Fruit fly (Drosophila melanogaster) whole organism, embryonic: ENCODE data around the gene CG32820.

Experiments
- B-H2 ChIP-seq: fragments of 200-800 bp; sonication (Bioruptor generic); optimal IDR thresholded peaks from 2 replicates; lab custom pipeline; 2018; ENCODE audit warnings: missing biosample characterization, mild to moderate bottlenecking, missing genetic modification characterization
- Bgb ChIP-seq: fragments of 200-800 bp; sonication (Bioruptor generic); IDR thresholded peaks from 2 replicates; pipeline ENCODE4 v1.3.6; 2022; ENCODE audit warnings: missing biosample characterization, missing genetic modification characterization; ENCODE audit not compliant: partially characterized antibody
- Blimp-1 ChIP-seq: fragments of 200-800 bp; sonication (Bioruptor generic); optimal IDR thresholded peaks from 3 replicates; lab custom pipeline; 2018; ENCODE audit warnings: missing biosample characterization, missing genetic modification characterization, mild to moderate bottlenecking, moderate library complexity, missing genetic modification reagents
- CG10979 ChIP-seq: fragments of 200-800 bp; sonication (Bioruptor generic); optimal IDR thresholded peaks from 2 replicates; lab custom pipeline; 2018; ENCODE audit warnings: missing biosample characterization, mild to moderate bottlenecking, missing genetic modification characterization, moderate library complexity
- CG11695 ChIP-seq: fragments of 200-800 bp; sonication (Bioruptor generic); IDR thresholded peaks from 3 replicates; pipeline ENCODE4 v1.3.6; 2022; ENCODE audit warnings: missing biosample characterization, missing genetic modification characterization
- CG12769 ChIP-seq: fragments of 200-800 bp; sonication (Bioruptor generic); optimal IDR thresholded peaks from 2 replicates; lab custom pipeline; 2019; ENCODE audit warnings: missing biosample characterization, mild to moderate bottlenecking, missing genetic modification characterization, moderate library complexity
- CG13287 ChIP-seq: fragments of 200-800 bp; sonication (Bioruptor generic); IDR thresholded peaks from 2 replicates; pipeline ENCODE4 v1.3.6; 2022; ENCODE audit warnings: missing biosample characterization, missing genetic modification characterization; ENCODE audit not compliant: partially characterized antibody
- CG13775 ChIP-seq: fragments of 200-800 bp; sonication (Bioruptor generic); optimal IDR thresholded peaks from 3 replicates; lab custom pipeline; 2017; ENCODE audit warnings: missing biosample characterization, mild to moderate bottlenecking, missing genetic modification characterization
- CG14050 ChIP-seq: fragments of 200-800 bp; sonication (Bioruptor generic); IDR thresholded peaks from 3 replicates; pipeline ENCODE4 v1.3.6; 2022; ENCODE audit warnings: missing biosample characterization, missing genetic modification characterization
- CG15479 ChIP-seq: fragments of 200-800 bp; sonication (Bioruptor generic); optimal IDR thresholded peaks from 3 replicates; lab custom pipeline; 2019; ENCODE audit warnings: missing biosample characterization, mild to moderate bottlenecking, missing genetic modification characterization, moderate library complexity
- CG1832 ChIP-seq: fragments of 200-800 bp; sonication (Bioruptor generic); optimal IDR thresholded peaks from 2 replicates; lab custom pipeline; 2017; ENCODE audit warnings: missing biosample characterization, mild to moderate bottlenecking, missing genetic modification characterization, inconsistent platforms
- CG2875 ChIP-seq: fragments of 200-800 bp; sonication (Bioruptor generic); optimal IDR thresholded peaks from 2 replicates; lab custom pipeline; 2017; ENCODE audit warnings: missing biosample characterization, mild to moderate bottlenecking, missing genetic modification characterization, missing genetic modification reagents
- CG33557 ChIP-seq: fragments of 200-800 bp; sonication (Bioruptor generic); optimal IDR thresholded peaks from 2 replicates; lab custom pipeline; 2019; ENCODE audit warnings: missing biosample characterization, mild to moderate bottlenecking, missing genetic modification characterization, moderate library complexity
- CG34376 ChIP-seq: fragments of 200-800 bp; sonication (Bioruptor generic); optimal IDR thresholded peaks from 2 replicates; lab custom pipeline; 2018; ENCODE audit warnings: missing biosample characterization, mild to moderate bottlenecking, missing genetic modification characterization
- CG3838 ChIP-seq: fragments of 200-800 bp; sonication (Bioruptor generic); optimal IDR thresholded peaks from 3 replicates; lab custom pipeline; 2016; ENCODE audit warnings: missing biosample characterization, missing genetic modification characterization
- CG5245 ChIP-seq: fragments of 200-800 bp; sonication (Bioruptor generic); optimal IDR thresholded peaks from 3 replicates; lab custom pipeline; 2016; ENCODE audit warnings: missing biosample characterization, missing genetic modification characterization
- CG6654 ChIP-seq: fragments of 200-800 bp; sonication (Bioruptor generic); optimal IDR thresholded peaks from 2 replicates; lab custom pipeline; 2017; ENCODE audit warnings: missing biosample characterization, mild to moderate bottlenecking, missing genetic modification characterization
- CG6689 ChIP-seq: fragments of 200-800 bp; sonication (Bioruptor generic); IDR thresholded peaks from 2 replicates; pipeline ENCODE4 v1.3.6; 2022; ENCODE audit warnings: missing biosample characterization, missing genetic modification characterization
- CG8924 ChIP-seq: fragments of 200-800 bp; optimal IDR thresholded peaks from 3 replicates; lab custom pipeline; 2019; ENCODE audit warnings: missing biosample characterization, mild to moderate bottlenecking, missing genetic modification characterization, moderate library complexity
- CHES-1-like ChIP-seq: fragments of 200-800 bp; sonication (Bioruptor generic); optimal IDR thresholded peaks from 2 replicates; lab custom pipeline; 2016; ENCODE audit warnings: missing biosample characterization, missing genetic modification characterization
- Camta ChIP-seq: fragments of 200-800 bp; sonication (Bioruptor generic); optimal IDR thresholded peaks from 2 replicates; lab custom pipeline; 2016; ENCODE audit warnings: missing biosample characterization, missing genetic modification characterization
- Dbx ChIP-seq: fragments of 200-800 bp; sonication (Bioruptor generic); IDR thresholded peaks from 3 replicates; pipeline ENCODE4 v1.3.6; 2022; ENCODE audit warnings: missing biosample characterization, missing genetic modification characterization
- E2f1 ChIP-seq: fragments of 200-800 bp; sonication (Bioruptor generic); IDR thresholded peaks from 2 replicates; pipeline ENCODE4 v1.3.6; 2022; ENCODE audit warnings: missing biosample characterization, missing genetic modification characterization
- HLH4C ChIP-seq: fragments of 200-800 bp; sonication (Bioruptor generic); IDR thresholded peaks from 3 replicates; pipeline ENCODE4 v1.3.6; 2022; ENCODE audit warnings: missing biosample characterization, missing genetic modification characterization; ENCODE audit not compliant: partially characterized antibody
- Hmr ChIP-seq: fragments of 200-800 bp; sonication (Bioruptor generic); optimal IDR thresholded peaks from 3 replicates; lab custom pipeline; 2017; ENCODE audit warnings: mild to moderate bottlenecking, missing biosample characterization, missing genetic modification reagents, missing genetic modification characterization
- Hr78 ChIP-seq, 2 experiments: fragments of 200-800 bp in 1 of 2; fragments of >200 bp in 1 of 2; sonication (Bioruptor generic) in 1 of 2; optimal IDR thresholded peaks; 2 replicates each; lab custom pipeline; 2017 to 2019; ENCODE audit warnings: missing biosample characterization in 2 of 2, missing genetic modification characterization in 2 of 2, mild to moderate bottlenecking in 1 of 2, moderate library complexity in 1 of 2
- Max ChIP-seq: fragments of 200-800 bp; sonication (Bioruptor generic); optimal IDR thresholded peaks from 2 replicates; lab custom pipeline; 2016; ENCODE audit warnings: missing biosample characterization, mild to moderate bottlenecking, missing genetic modification characterization
- Nf-YC ChIP-seq: fragments of 200-800 bp; optimal IDR thresholded peaks from 3 replicates; lab custom pipeline; 2019; ENCODE audit warnings: missing biosample characterization, mild to moderate bottlenecking, missing genetic modification characterization, moderate library complexity
- NfI ChIP-seq: fragments of 200-800 bp; sonication (Bioruptor generic); optimal IDR thresholded peaks from 3 replicates; lab custom pipeline; 2018; ENCODE audit warnings: missing biosample characterization, mild to moderate bottlenecking, missing genetic modification characterization, moderate library complexity
- PHDP ChIP-seq: fragments of 200-800 bp; sonication (Bioruptor generic); optimal IDR thresholded peaks from 3 replicates; lab custom pipeline; 2018; ENCODE audit warnings: missing biosample characterization, mild to moderate bottlenecking, missing genetic modification characterization, moderate library complexity
- amos ChIP-seq: fragments of 200-800 bp; sonication (Bioruptor generic); IDR thresholded peaks from 2 replicates; pipeline ENCODE4 v1.3.6; 2022; ENCODE audit warnings: missing biosample characterization, missing genetic modification characterization; ENCODE audit not compliant: partially characterized antibody
- en ChIP-seq: fragments of 200-800 bp; sonication (Bioruptor generic); optimal IDR thresholded peaks from 2 replicates; lab custom pipeline; 2016; ENCODE audit warnings: missing biosample characterization, missing genetic modification characterization
- fd102C ChIP-seq: fragments of 200-800 bp; sonication (Bioruptor generic); optimal IDR thresholded peaks from 2 replicates; lab custom pipeline; 2018; ENCODE audit warnings: missing biosample characterization, mild to moderate bottlenecking, missing genetic modification characterization, moderate library complexity
- gcm ChIP-seq: fragments of 200-800 bp; sonication (Bioruptor generic); optimal IDR thresholded peaks from 2 replicates; lab custom pipeline; 2019; ENCODE audit warnings: missing biosample characterization, mild to moderate bottlenecking, missing genetic modification characterization, moderate library complexity
- ken ChIP-seq: fragments of 200-800 bp; sonication (Bioruptor generic); IDR thresholded peaks from 3 replicates; pipeline ENCODE4 v1.3.6; 2022; ENCODE audit warnings: missing biosample characterization, missing genetic modification characterization
- lmd ChIP-seq: fragments of 200-800 bp; sonication (Bioruptor generic); IDR thresholded peaks from 2 replicates; pipeline ENCODE4 v1.3.6; 2022; ENCODE audit warnings: missing biosample characterization, missing genetic modification characterization
- lov ChIP-seq, 2 experiments: fragments of 200-800 bp in 1 of 2; fragments of >200 bp in 1 of 2; sonication (Bioruptor generic) in 1 of 2; IDR thresholded peaks in 1 of 2; optimal IDR thresholded peaks in 1 of 2; 2 replicates in 1 of 2; 3 replicates in 1 of 2; pipeline versions ENCODE4 v1.3.6 to Lab custom; 2017 to 2022; ENCODE audit warnings: missing biosample characterization in 1 of 2, missing genetic modification characterization in 1 of 2
- pum ChIP-seq: fragments of 200-800 bp; sonication (Bioruptor generic); optimal IDR thresholded peaks from 2 replicates; lab custom pipeline; 2016; ENCODE audit warnings: missing biosample characterization, missing genetic modification characterization
- ranshi ChIP-seq: fragments of 200-800 bp; sonication (Bioruptor generic); IDR thresholded peaks from 2 replicates; pipeline ENCODE4 v1.3.6; 2022; ENCODE audit warnings: missing biosample characterization, missing genetic modification characterization
- sens ChIP-seq: fragments of 200-800 bp; sonication (Bioruptor generic); peaks from one replicate; lab custom pipeline; 2016; ENCODE audit warnings: missing biosample characterization, missing genetic modification characterization
- slou ChIP-seq: fragments of 200-800 bp; sonication (Bioruptor generic); optimal IDR thresholded peaks from 3 replicates; lab custom pipeline; 2016; ENCODE audit warnings: missing biosample characterization, missing genetic modification characterization
- so ChIP-seq: fragments of 200-800 bp; sonication (Bioruptor generic); IDR thresholded peaks from 3 replicates; pipeline ENCODE4 v1.3.6; 2022; ENCODE audit warnings: missing biosample characterization, missing genetic modification characterization
- sob ChIP-seq: fragments of 200-800 bp; sonication (Bioruptor generic); IDR thresholded peaks from 2 replicates; pipeline ENCODE4 v1.3.6; 2022; ENCODE audit warnings: missing biosample characterization, missing genetic modification characterization
- stc ChIP-seq: fragments of 200-800 bp; sonication (Bioruptor generic); IDR thresholded peaks from 2 replicates; pipeline ENCODE4 v1.3.6; 2022; ENCODE audit warnings: missing biosample characterization, missing genetic modification characterization
- stwl ChIP-seq: fragments of 200-800 bp; sonication (Bioruptor generic); optimal IDR thresholded peaks from 3 replicates; lab custom pipeline; 2018; ENCODE audit warnings: missing biosample characterization, mild to moderate bottlenecking, missing genetic modification characterization, moderate library complexity
- tap ChIP-seq: fragments of 200-800 bp; optimal IDR thresholded peaks from 3 replicates; lab custom pipeline; 2019; ENCODE audit warnings: missing biosample characterization, mild to moderate bottlenecking, missing genetic modification characterization, moderate library complexity
- vnd ChIP-seq: fragments of 200-800 bp; sonication (Bioruptor generic); IDR thresholded peaks from 3 replicates; pipeline ENCODE4 v1.3.6; 2022; ENCODE audit warnings: missing biosample characterization, missing genetic modification characterization; ENCODE audit not compliant: partially characterized antibody
- wor ChIP-seq: fragments of 200-800 bp; sonication (Bioruptor generic); IDR thresholded peaks from 2 replicates; pipeline ENCODE4 v1.3.6; 2022; ENCODE audit warnings: missing biosample characterization, missing genetic modification characterization
- zf30C ChIP-seq: fragments of 200-800 bp; sonication (Bioruptor generic); optimal IDR thresholded peaks from 3 replicates; lab custom pipeline; 2018; ENCODE audit warnings: missing biosample characterization, mild to moderate bottlenecking, missing genetic modification characterization

The CG32820 gene

dm6 chrX:21593907-21594306, 21.1 kb downstream of the CG32820 start (continued):
- TF ChIP-seq lov (optimal IDR thresholded peaks at IDR 0.05; lab: Kevin White, UChicago), result no peak
- TF ChIP-seq lov (GFP tag; IDR thresholded peaks at IDR 0.05; lab: Robert Waterston, UW), result peak; percentile 89
- TF ChIP-seq en (GFP tag; lab: Kevin White, UChicago), result peak; percentile 54
- TF ChIP-seq Nf-YC, result peak; percentile 39
- peak; percentile 97 for TF ChIP-seq sens (GFP tag; lab: Kevin White, UChicago)
- peak; percentile 55 for TF ChIP-seq stwl (tag; lab: Kevin White, UChicago)
- TF ChIP-seq CG15479 (GFP tag; lab: Kevin White, UChicago), result no peak
- TF ChIP-seq E2f1 (GFP tag; lab: Robert Waterston, UW), result peak; percentile 73
- no peak for TF ChIP-seq HLH4C
- peak; percentile 67 for TF ChIP-seq stc (GFP tag; lab: Robert Waterston, UW)
- no peak for TF ChIP-seq Dbx
- peak; percentile 66 for TF ChIP-seq CG6654 (GFP tag; lab: Kevin White, UChicago)
- TF ChIP-seq sob, result peak; percentile 67; the same call in 1 of the 2 replicates
- TF ChIP-seq CG5245 (GFP tag; lab: Kevin White, UChicago), result peak; percentile 83
- TF ChIP-seq CG13287, result no peak
- peak; percentile 79 for TF ChIP-seq CG11695 (GFP tag; lab: Robert Waterston, UW)
- TF ChIP-seq amos (GFP tag; lab: Robert Waterston, UW), result no peak
- TF ChIP-seq CHES-1-like (GFP tag; lab: Kevin White, UChicago), result peak; percentile 55
- TF ChIP-seq Camta (GFP tag; lab: Kevin White, UChicago), result peak; percentile 67
- peak; percentile 68 for TF ChIP-seq Hmr
- TF ChIP-seq CG8924 (tag; lab: Kevin White, UChicago), result peak; percentile 86
- TF ChIP-seq Hr78 (GFP tag; optimal IDR thresholded peaks at IDR 0.05; lab: Kevin White, UChicago), result peak in 1 of 2 experiments; percentile 25
- TF ChIP-seq pum (GFP tag; lab: Kevin White, UChicago), result peak; percentile 91
- peak; percentile 80 for TF ChIP-seq CG13775 (GFP tag; lab: Kevin White, UChicago)
- TF ChIP-seq ranshi (GFP tag; lab: Robert Waterston, UW), result peak; percentile 86
- TF ChIP-seq gcm (GFP tag; lab: Kevin White, UChicago), result peak; percentile 63
- TF ChIP-seq Bgb (GFP tag; lab: Robert Waterston, UW), result no peak
- no peak for TF ChIP-seq CG1832 (GFP tag; lab: Kevin White, UChicago)
- TF ChIP-seq tap (tag; lab: Kevin White, UChicago), result peak; percentile 82
- TF ChIP-seq vnd (GFP tag; lab: Robert Waterston, UW), result no peak
- peak; percentile 46 for TF ChIP-seq slou (GFP tag; lab: Kevin White, UChicago)
- TF ChIP-seq CG10979 (tag; lab: Kevin White, UChicago), result peak; percentile 94
- TF ChIP-seq PHDP (tag; lab: Kevin White, UChicago), result peak; percentile 78
- TF ChIP-seq CG34376, result no peak
- TF ChIP-seq ken (GFP tag; lab: Robert Waterston, UW), result peak; percentile 82
- peak; percentile 90 for TF ChIP-seq Blimp-1 (GFP tag; lab: Kevin White, UChicago)
- peak; percentile 74 for TF ChIP-seq fd102C (GFP tag; lab: Kevin White, UChicago)
- peak; percentile 78; the same call in 1 of the 3 replicates for TF ChIP-seq so (GFP tag; lab: Robert Waterston, UW)
- peak; percentile 66 for TF ChIP-seq Max (GFP tag; lab: Kevin White, UChicago)
- no peak for TF ChIP-seq B-H2 (GFP tag; lab: Kevin White, UChicago)
- peak; percentile 82 for TF ChIP-seq wor (GFP tag; lab: Robert Waterston, UW)
- peak; percentile 84 for TF ChIP-seq CG6689 (GFP tag; lab: Robert Waterston, UW)
- peak; percentile 72 for TF ChIP-seq NfI
- peak; percentile 43 for TF ChIP-seq CG33557 (GFP tag; lab: Kevin White, UChicago)
- peak; percentile 76 for TF ChIP-seq CG2875 (GFP tag; lab: Kevin White, UChicago)
- peak; percentile 87 for TF ChIP-seq CG12769 (tag; lab: Kevin White, UChicago)
- peak; percentile 21 for TF ChIP-seq CG3838 (GFP tag; lab: Kevin White, UChicago)
- peak; percentile 64 for TF ChIP-seq zf30C (GFP tag; lab: Kevin White, UChicago)
- TF ChIP-seq lmd (GFP tag; lab: Robert Waterston, UW), result peak; percentile 87
- peak; percentile 60; the same call in 2 of the 3 replicates for TF ChIP-seq CG14050
